Worm (Caenorhabditis elegans) whole organism, L3 larva: ENCODE data around the gene taf-6.2.
A peak's percentile ranks its signal among the peaks of the same experiment; 100 is the strongest.

Experiments
- R02D3.7 ChIP-seq: fragments of 150-350 bp; optimal IDR thresholded peaks from 2 replicates; lab custom pipeline; 2014; ENCODE audit warnings: missing biosample characterization, missing genetic modification characterization
- aly-2 ChIP-seq: fragments of 150-350 bp; optimal IDR thresholded peaks from 2 replicates; lab custom pipeline; 2014; ENCODE audit warnings: missing biosample characterization, missing genetic modification characterization
- ama-1 ChIP-seq: fragments of 150-350 bp; optimal IDR thresholded peaks from 2 replicates; lab custom pipeline; 2018
- ceh-16 ChIP-seq: sonication (generic microtip); optimal IDR thresholded peaks from 2 replicates; lab custom pipeline; 2017; ENCODE audit warnings: missing biosample characterization, missing genetic modification characterization
- ceh-82 ChIP-seq: fragments of 150-350 bp; optimal IDR thresholded peaks from 2 replicates; lab custom pipeline; 2014; ENCODE audit warnings: missing biosample characterization, missing genetic modification characterization
- ceh-9 ChIP-seq: sonication (generic microtip); optimal IDR thresholded peaks from 2 replicates; lab custom pipeline; 2018; ENCODE audit warnings: missing biosample characterization, missing genetic modification characterization
- egl-27 ChIP-seq: sonication (generic microtip); optimal IDR thresholded peaks from 4 replicates; lab custom pipeline; 2017; ENCODE audit warnings: missing biosample characterization, missing genetic modification reagents, missing genetic modification characterization
- elt-1 ChIP-seq: fragments of 150-350 bp; optimal IDR thresholded peaks from 2 replicates; lab custom pipeline; 2014; ENCODE audit warnings: missing biosample characterization, missing genetic modification characterization
- elt-2 ChIP-seq: sonication (generic microtip); optimal IDR thresholded peaks from 2 replicates; lab custom pipeline; 2016; ENCODE audit warnings: missing genetic modification reagents, mild to moderate bottlenecking, missing genetic modification characterization, missing compliant biosample characterization
- elt-3 ChIP-seq, 3 experiments: fragments of 150-350 bp in 1 of 3; sonication (generic microtip) in 2 of 3; optimal IDR thresholded peaks; 2 replicates in 2 of 3; 4 replicates in 1 of 3; lab custom pipeline; 2014 to 2017; ENCODE audit warnings: missing biosample characterization in 3 of 3, missing genetic modification characterization in 3 of 3
- eor-1 ChIP-seq, 2 experiments: fragments of 150-350 bp; optimal IDR thresholded peaks; 2 replicates each; lab custom pipeline; 2014 to 2018; ENCODE audit warnings: missing biosample characterization in 2 of 2, missing genetic modification characterization in 2 of 2
- fkh-10 ChIP-seq: sonication (generic microtip); optimal IDR thresholded peaks from 2 replicates; lab custom pipeline; 2017; ENCODE audit warnings: missing biosample characterization, missing genetic modification reagents, missing genetic modification characterization
- fkh-2 ChIP-seq: fragments of 150-350 bp; optimal IDR thresholded peaks from 2 replicates; lab custom pipeline; 2014; ENCODE audit warnings: missing biosample characterization, missing genetic modification reagents, missing genetic modification characterization
- fos-1 ChIP-seq: fragments of 150-350 bp; optimal IDR thresholded peaks from 2 replicates; lab custom pipeline; 2014; ENCODE audit warnings: missing biosample characterization, missing genetic modification characterization
- hmg-11 ChIP-seq: sonication (generic microtip); optimal IDR thresholded peaks from 2 replicates; lab custom pipeline; 2016; ENCODE audit warnings: missing genetic modification characterization, missing compliant biosample characterization
- jun-1 ChIP-seq: fragments of 150-350 bp; optimal IDR thresholded peaks from 2 replicates; lab custom pipeline; 2014; ENCODE audit warnings: missing biosample characterization, missing genetic modification reagents, missing genetic modification characterization
- lin-39 ChIP-seq: fragments of 150-350 bp; optimal IDR thresholded peaks from 2 replicates; lab custom pipeline; 2018; ENCODE audit warnings: missing biosample characterization, missing genetic modification reagents, missing genetic modification characterization
- lsy-12 ChIP-seq: sonication (generic microtip); optimal IDR thresholded peaks from 2 replicates; lab custom pipeline; 2016; ENCODE audit warnings: mild to moderate bottlenecking, missing genetic modification characterization, missing compliant biosample characterization
- mdl-1 ChIP-seq: fragments of 150-350 bp; optimal IDR thresholded peaks from 2 replicates; lab custom pipeline; 2014; ENCODE audit warnings: missing biosample characterization, missing genetic modification characterization
- mml-1 ChIP-seq: fragments of 150-350 bp; sonication (generic microtip); optimal IDR thresholded peaks from 3 replicates; lab custom pipeline; 2014; ENCODE audit warnings: missing biosample characterization, missing genetic modification characterization
- nfya-1 ChIP-seq: sonication (generic microtip); optimal IDR thresholded peaks from 2 replicates; lab custom pipeline; 2017; ENCODE audit warnings: missing genetic modification characterization, mild to moderate bottlenecking, missing compliant biosample characterization, antibody characterized with exemption, moderate library complexity; ENCODE audit not compliant: insufficient read depth
- nhr-11 ChIP-seq: fragments of 150-350 bp; optimal IDR thresholded peaks from 2 replicates; lab custom pipeline; 2014; ENCODE audit warnings: missing biosample characterization, missing genetic modification characterization
- nhr-23 ChIP-seq: fragments of 150-350 bp; optimal IDR thresholded peaks from 2 replicates; lab custom pipeline; 2014; ENCODE audit warnings: missing biosample characterization, missing genetic modification reagents, missing genetic modification characterization
- nhr-237 ChIP-seq: fragments of 150-350 bp; optimal IDR thresholded peaks from 2 replicates; lab custom pipeline; 2014; ENCODE audit warnings: missing biosample characterization, missing genetic modification characterization
- nhr-25 ChIP-seq: sonication (generic microtip); optimal IDR thresholded peaks from 2 replicates; lab custom pipeline; 2017; ENCODE audit warnings: missing biosample characterization, missing genetic modification characterization
- nhr-28 ChIP-seq: fragments of 150-350 bp; optimal IDR thresholded peaks from 2 replicates; lab custom pipeline; 2014; ENCODE audit warnings: missing biosample characterization, missing genetic modification characterization
- nhr-43 ChIP-seq: sonication (generic microtip); optimal IDR thresholded peaks from 2 replicates; lab custom pipeline; 2016; ENCODE audit warnings: mild to moderate bottlenecking, missing genetic modification characterization, missing compliant biosample characterization; ENCODE audit not compliant: poor library complexity, severe bottlenecking
- nhr-67 ChIP-seq: fragments of 150-350 bp; optimal IDR thresholded peaks from 2 replicates; lab custom pipeline; 2014; ENCODE audit warnings: missing biosample characterization, missing genetic modification characterization
- nhr-76 ChIP-seq: fragments of 150-350 bp; sonication (generic microtip); optimal IDR thresholded peaks from 5 replicates; lab custom pipeline; 2014; ENCODE audit warnings: missing biosample characterization, missing genetic modification characterization
- snpc-4 ChIP-seq: fragments of 150-350 bp; optimal IDR thresholded peaks from 2 replicates; lab custom pipeline; 2014; ENCODE audit warnings: missing biosample characterization, missing genetic modification characterization
- unc-39 ChIP-seq: sonication (generic microtip); optimal IDR thresholded peaks from 4 replicates; lab custom pipeline; 2017; ENCODE audit warnings: missing biosample characterization, missing genetic modification characterization
- zag-1 ChIP-seq: fragments of 150-350 bp; optimal IDR thresholded peaks from 2 replicates; lab custom pipeline; 2014; ENCODE audit warnings: missing biosample characterization, missing genetic modification characterization
- ztf-11 ChIP-seq: fragments of 150-350 bp; optimal IDR thresholded peaks from 2 replicates; lab custom pipeline; 2014; ENCODE audit warnings: missing biosample characterization, missing genetic modification characterization
- ztf-4 ChIP-seq: fragments of 150-350 bp; optimal IDR thresholded peaks from 2 replicates; lab custom pipeline; 2014; ENCODE audit warnings: missing biosample characterization, missing genetic modification characterization

taf-6.2 gene

DNA sequence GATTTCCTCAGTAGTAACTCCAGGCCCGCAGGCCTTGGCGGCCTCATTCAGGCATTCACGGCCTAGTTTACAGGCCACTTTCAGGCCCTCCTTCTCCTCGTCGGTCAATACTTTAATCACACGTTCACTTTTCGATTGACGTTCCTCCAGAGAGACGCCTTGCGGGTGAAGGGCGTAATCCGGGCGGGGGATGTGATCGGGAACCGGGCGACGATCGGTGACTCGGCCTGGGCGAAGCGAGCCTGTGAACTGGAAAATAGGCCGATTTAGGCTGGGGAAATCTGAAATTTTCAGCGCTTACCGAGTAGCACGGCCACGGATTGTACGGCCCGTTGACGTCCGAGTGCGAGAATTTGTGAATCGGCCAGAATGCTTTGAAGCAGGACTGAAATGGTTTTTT, 8.3 kb downstream of the taf-6.2 start:
- no peak for TF ChIP-seq mdl-1 (tag; lab: Kevin White, UChicago)
- TF ChIP-seq ztf-4 (tag; lab: Kevin White, UChicago) = no peak
- no peak for TF ChIP-seq nhr-67 (tag; lab: Kevin White, UChicago)
- no peak for TF ChIP-seq ztf-11 (tag; lab: Kevin White, UChicago)

DNA sequence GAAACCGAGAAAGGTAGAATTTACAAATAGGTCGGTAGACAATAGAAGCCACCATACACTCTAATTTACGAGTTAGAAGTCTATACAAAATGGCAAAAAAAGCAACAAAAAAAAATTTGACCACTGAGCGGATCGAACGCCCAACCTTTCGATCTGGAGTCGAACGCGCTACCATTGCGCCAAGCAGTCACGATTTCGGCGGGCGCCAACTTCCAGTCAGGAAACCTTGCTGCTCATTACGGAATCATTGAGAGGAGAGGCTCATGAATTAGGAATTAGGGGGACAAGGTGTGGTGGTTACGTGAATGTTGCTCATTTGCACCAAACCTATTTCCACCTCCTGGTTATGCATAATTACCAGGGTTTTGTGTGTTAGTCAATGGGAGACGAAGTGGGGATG, 12.8 kb downstream of the taf-6.2 start:
- no peak for TF ChIP-seq zag-1 (tag; lab: Kevin White, UChicago)
- no peak for TF ChIP-seq ama-1 (lab: Kevin White, UChicago)
- TF ChIP-seq eor-1 (tag; optimal IDR thresholded peaks at IDR 0.05; lab: Kevin White, UChicago) = no peak
- TF ChIP-seq nhr-237 (tag; lab: Kevin White, UChicago) = no peak
- no peak for TF ChIP-seq nhr-43 (tag; lab: Kevin White, UChicago)
- TF ChIP-seq fos-1 = no peak
- TF ChIP-seq nfya-1 (tag; lab: Kevin White, UChicago) = no peak
- no peak for TF ChIP-seq lsy-12
- TF ChIP-seq mml-1 (tag; lab: Kevin White, UChicago) = no peak

- TF ChIP-seq lsy-12 (no peak), fkh-10 (GFP tag; lab: Kevin White, UChicago) (no peak), elt-3 (tag; optimal IDR thresholded peaks at IDR 0.05; lab: Kevin White, UChicago) (no peak), egl-27 (no peak), unc-39 (tag; lab: Kevin White, UChicago) (no peak), nhr-23 (tag; lab: Kevin White, UChicago) (no peak), ztf-4 (tag; lab: Kevin White, UChicago) (no peak), lin-39 (tag; lab: Kevin White, UChicago) (no peak), ceh-9 (tag; lab: Kevin White, UChicago) (no peak), fkh-2 (tag; lab: Kevin White, UChicago) (no peak), R02D3.7 (tag; lab: Kevin White, UChicago) (no peak), nhr-76 (tag; lab: Kevin White, UChicago) (no peak), jun-1 (tag; lab: Kevin White, UChicago) (no peak), snpc-4 (tag; lab: Kevin White, UChicago) (no peak), elt-1 (tag; lab: Kevin White, UChicago) (no peak)
Observed at ce11 chrIV:3668603-3669002, 25.9 kb downstream of the taf-6.2 start, which contains the start of gene fmil-1. Gene fmil-1, minus strand, starts transcription at chrIV:3668703.

ce11 chrIV:3667796-3668195, 26.7 kb downstream of the taf-6.2 start:
- TF ChIP-seq ama-1 (lab: Kevin White, UChicago) (no peak), fos-1 (no peak), fkh-10 (GFP tag; lab: Kevin White, UChicago) (peak; percentile 29)

ce11 chrIV:3666543-3666942, 28.0 kb downstream of the taf-6.2 start:
- TF ChIP-seq fkh-10 (GFP tag; lab: Kevin White, UChicago) (no peak), mml-1 (tag; lab: Kevin White, UChicago) (no peak), elt-1 (tag; lab: Kevin White, UChicago) (no peak), nhr-25 (tag; lab: Kevin White, UChicago) (no peak), aly-2 (tag; lab: Kevin White, UChicago) (no peak), nfya-1 (tag; lab: Kevin White, UChicago) (no peak), ztf-11 (tag; lab: Kevin White, UChicago) (no peak), ceh-16 (tag; lab: Kevin White, UChicago) (no peak), hmg-11 (tag; lab: Kevin White, UChicago) (no peak), lsy-12 (no peak), ceh-82 (tag; lab: Kevin White, UChicago) (no peak), nhr-76 (tag; lab: Kevin White, UChicago) (no peak), nhr-28 (tag; lab: Kevin White, UChicago) (no peak), nhr-43 (tag; lab: Kevin White, UChicago) (no peak), elt-3 (tag; optimal IDR thresholded peaks at IDR 0.05; lab: Kevin White, UChicago) (no peak), zag-1 (tag; lab: Kevin White, UChicago) (no peak), nhr-11 (tag; lab: Kevin White, UChicago) (no peak), elt-2 (tag; lab: Kevin White, UChicago) (no peak)
